Fruit fly (Drosophila melanogaster): ENCODE results near the gene CG14102.

dm6 chr3L:19833227-19833626 is 32.1 kb upstream of the CG14102 start:
- TF ChIP-seq CG8159 (tag; optimal IDR thresholded peaks at IDR 0.05) (no peak), CG34367 (tag; optimal IDR thresholded peaks at IDR 0.05) (no peak), CG8301 (tag; optimal IDR thresholded peaks at IDR 0.05) (no peak), CG13204 (GFP tag; optimal IDR thresholded peaks at IDR 0.05) (no peak), D1 (tag; optimal IDR thresholded peaks at IDR 0.05) (no peak), CG32121 (GFP tag; IDR thresholded peaks at IDR 0.05) (no peak)

Measured in whole organism, pupa.